Fruit fly (Drosophila melanogaster) whole organism: ENCODE measurements around the gene CG11980.
A peak's percentile ranks its signal among the peaks of the same experiment; 100 is the strongest.

Experiments used
- CG8478 ChIP-seq: fragments of >200 bp; optimal IDR thresholded peaks from 2 replicates; lab custom pipeline; 2018; ENCODE audit warnings: inconsistent platforms
- Dll ChIP-seq: fragments of >200 bp; optimal IDR thresholded peaks from 2 replicates; lab custom pipeline; 2017
- EcR ChIP-seq, 2 experiments: fragments of >200 bp; optimal IDR thresholded peaks; 2 replicates each; lab custom pipeline; 2017; ENCODE audit warnings: missing biosample characterization in 2 of 2, missing genetic modification characterization in 2 of 2, missing genetic modification reagents in 2 of 2
- pan ChIP-seq: fragments of >200 bp; optimal IDR thresholded peaks from 2 replicates; lab custom pipeline; 2017
- psq ChIP-seq: fragments of >200 bp; optimal IDR thresholded peaks from 2 replicates; lab custom pipeline; 2017
- usp ChIP-seq: fragments of >200 bp; optimal IDR thresholded peaks from 2 replicates; lab custom pipeline; 2017; ENCODE audit warnings: missing biosample characterization, missing genetic modification characterization, mixed read lengths

Gene CG11980

dm6 chr3R:9003600-9004223 lies at the start of gene CG11980, which contains the start of gene CG31100:
CG11980 (plus strand) TSS chr3R:9004017.
CG31100 (minus strand) TSS chr3R:9003650.
- TF ChIP-seq EcR (GFP tag; optimal IDR thresholded peaks at IDR 0.05; lab: Kevin White, UChicago) (no peak), Dll (lab: Kevin White, UChicago) (no peak), usp (GFP tag; lab: Kevin White, UChicago) (no peak), pan (lab: Kevin White, UChicago) (no peak), CG8478 (lab: Kevin White, UChicago) (no peak), psq (lab: Kevin White, UChicago) (no peak)

DNA sequence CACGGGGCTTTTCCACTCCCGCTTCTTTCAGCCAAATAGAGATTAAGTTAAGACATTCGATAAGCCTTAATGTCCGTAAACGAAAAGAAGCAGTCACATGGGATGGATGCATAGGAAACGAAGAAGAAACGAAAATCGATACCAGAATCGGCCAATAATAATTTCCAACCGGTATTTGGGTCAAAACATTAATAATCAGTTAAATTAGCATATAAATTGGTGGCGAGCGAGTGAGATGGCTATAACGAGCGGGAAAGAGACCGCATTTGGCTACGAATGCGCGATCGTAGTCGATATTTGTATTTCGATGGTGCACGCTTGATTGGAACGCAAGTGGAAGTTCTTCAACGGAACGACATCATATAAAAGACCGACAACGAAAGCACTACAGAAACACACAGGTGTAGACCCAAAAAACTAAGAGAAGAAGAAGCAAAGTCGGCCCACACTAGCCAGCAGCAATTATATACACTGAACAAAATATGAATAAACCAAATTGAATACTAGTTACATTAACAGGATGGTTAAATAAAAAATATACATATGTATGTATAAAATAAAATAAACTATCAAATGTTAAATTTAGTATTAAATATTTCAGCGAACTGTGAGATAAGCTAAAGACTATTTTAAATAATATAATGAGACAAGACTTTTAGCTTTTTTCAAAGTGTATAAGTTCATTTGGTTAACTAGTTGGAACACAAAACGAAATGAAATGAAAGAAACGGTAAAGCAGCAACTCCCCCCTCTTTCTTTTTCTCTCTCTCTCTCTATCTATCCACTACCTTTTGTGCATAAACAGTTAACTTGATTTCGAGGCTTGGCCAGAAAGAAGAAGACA lies 49.1 kb upstream of the CG11980 start:
- TF ChIP-seq psq (lab: Kevin White, UChicago) (no peak), usp (GFP tag; lab: Kevin White, UChicago) (no peak), Dll (lab: Kevin White, UChicago) (no peak), pan (lab: Kevin White, UChicago) (no peak), EcR (GFP tag; optimal IDR thresholded peaks at IDR 0.05; lab: Kevin White, UChicago) (no peak), CG8478 (lab: Kevin White, UChicago) (no peak)

- TF ChIP-seq pan (lab: Kevin White, UChicago) (no peak), Dll (lab: Kevin White, UChicago) (peak; percentile 1)
Observed at dm6 chr3R:8955359-8955820, 48.4 kb upstream of the CG11980 start.

dm6 chr3R:8956333-8956732 lies 47.5 kb upstream of the CG11980 start:
- no peak for TF ChIP-seq Dll (lab: Kevin White, UChicago)
- TF ChIP-seq EcR (GFP tag; optimal IDR thresholded peaks at IDR 0.05; lab: Kevin White, UChicago): no peak
- TF ChIP-seq pan (lab: Kevin White, UChicago): no peak
- TF ChIP-seq psq (lab: Kevin White, UChicago): no peak
- TF ChIP-seq usp (GFP tag; lab: Kevin White, UChicago): no peak
- no peak for TF ChIP-seq CG8478 (lab: Kevin White, UChicago)

dm6 chr3R:8957739-8958138 lies 46.1 kb upstream of the CG11980 start:
- no peak for TF ChIP-seq usp (GFP tag; lab: Kevin White, UChicago)
- TF ChIP-seq EcR (GFP tag; optimal IDR thresholded peaks at IDR 0.05; lab: Kevin White, UChicago): no peak
- TF ChIP-seq Dll (lab: Kevin White, UChicago): no peak
- TF ChIP-seq CG8478 (lab: Kevin White, UChicago): no peak
- TF ChIP-seq psq (lab: Kevin White, UChicago): no peak
- no peak for TF ChIP-seq pan (lab: Kevin White, UChicago)

DNA sequence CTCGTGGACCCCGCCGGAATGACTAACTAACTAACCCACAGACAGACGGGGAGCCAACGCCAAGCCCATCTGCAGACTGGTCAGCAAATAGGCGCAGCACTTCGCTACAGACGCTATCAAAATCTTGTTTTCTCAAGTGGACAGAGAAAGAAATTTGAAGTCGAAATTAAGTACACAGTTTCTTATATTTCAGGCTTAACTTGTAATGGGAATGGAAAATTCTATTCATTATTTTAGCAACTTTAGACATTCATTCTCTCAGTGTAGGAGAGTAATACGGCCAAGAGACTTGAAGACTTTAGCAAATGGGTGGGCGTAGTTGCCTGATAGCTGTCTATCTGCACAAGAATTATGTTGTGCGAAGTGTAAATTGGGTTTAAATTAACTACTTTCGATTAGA lies 45.5 kb upstream of the CG11980 start:
- TF ChIP-seq pan (lab: Kevin White, UChicago) (no peak), EcR (GFP tag; optimal IDR thresholded peaks at IDR 0.05; lab: Kevin White, UChicago) (no peak), psq (lab: Kevin White, UChicago) (no peak), Dll (lab: Kevin White, UChicago) (no peak), usp (GFP tag; lab: Kevin White, UChicago) (no peak), CG8478 (lab: Kevin White, UChicago) (no peak)

DNA sequence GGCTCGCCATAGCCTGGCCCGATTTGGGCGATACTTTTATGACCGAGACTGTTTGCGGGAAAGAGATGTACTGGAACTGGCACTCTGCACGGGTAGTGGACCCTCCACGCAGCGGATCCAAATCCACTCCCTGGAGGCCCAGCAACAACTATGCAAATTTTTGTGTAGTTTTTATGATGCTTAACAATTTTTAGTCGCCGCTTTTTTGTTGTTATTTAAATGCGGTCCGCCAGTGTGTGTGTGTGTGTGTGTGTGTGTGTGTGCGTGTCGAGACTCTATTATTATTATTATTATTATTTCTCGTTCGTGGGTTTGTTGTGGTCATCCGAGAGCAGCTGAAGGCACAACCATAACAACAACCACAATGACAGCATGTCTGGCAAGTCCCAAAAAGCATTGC lies 44.7 kb upstream of the CG11980 start:
- TF ChIP-seq psq (lab: Kevin White, UChicago): no peak
- no peak for TF ChIP-seq Dll (lab: Kevin White, UChicago)
- no peak for TF ChIP-seq usp (GFP tag; lab: Kevin White, UChicago)
- no peak for TF ChIP-seq CG8478 (lab: Kevin White, UChicago)
- TF ChIP-seq pan (lab: Kevin White, UChicago): no peak
- no peak for TF ChIP-seq EcR (GFP tag; optimal IDR thresholded peaks at IDR 0.05; lab: Kevin White, UChicago)

dm6 chr3R:8960329-8960728 lies 43.5 kb upstream of the CG11980 start:
- TF ChIP-seq usp (GFP tag; lab: Kevin White, UChicago) (no peak), Dll (lab: Kevin White, UChicago) (no peak), pan (lab: Kevin White, UChicago) (no peak), psq (lab: Kevin White, UChicago) (no peak), CG8478 (lab: Kevin White, UChicago) (no peak), EcR (GFP tag; optimal IDR thresholded peaks at IDR 0.05; lab: Kevin White, UChicago) (no peak)

dm6 chr3R:8962860-8963755 lies 40.7 kb upstream of the CG11980 start, which contains the start of gene ich:
ich (minus strand) TSS chr3R:8963037.
- no peak for TF ChIP-seq CG8478 (lab: Kevin White, UChicago)
- no peak for TF ChIP-seq usp (GFP tag; lab: Kevin White, UChicago)

dm6 chr3R:8963756-8964342 lies 40.0 kb upstream of the CG11980 start:
- no peak for TF ChIP-seq pan (lab: Kevin White, UChicago)
- TF ChIP-seq EcR (GFP tag; optimal IDR thresholded peaks at IDR 0.05; lab: Kevin White, UChicago): no peak
- no peak for TF ChIP-seq usp (GFP tag; lab: Kevin White, UChicago)
- no peak for TF ChIP-seq Dll (lab: Kevin White, UChicago)
- no peak for TF ChIP-seq psq (lab: Kevin White, UChicago)
- TF ChIP-seq CG8478 (lab: Kevin White, UChicago): no peak
